Worm (Caenorhabditis elegans): Measurements from ENCODE around the gene acp-4.
A peak's percentile ranks its signal among the peaks of the same experiment; 100 is the strongest.

The acp-4 gene

DNA sequence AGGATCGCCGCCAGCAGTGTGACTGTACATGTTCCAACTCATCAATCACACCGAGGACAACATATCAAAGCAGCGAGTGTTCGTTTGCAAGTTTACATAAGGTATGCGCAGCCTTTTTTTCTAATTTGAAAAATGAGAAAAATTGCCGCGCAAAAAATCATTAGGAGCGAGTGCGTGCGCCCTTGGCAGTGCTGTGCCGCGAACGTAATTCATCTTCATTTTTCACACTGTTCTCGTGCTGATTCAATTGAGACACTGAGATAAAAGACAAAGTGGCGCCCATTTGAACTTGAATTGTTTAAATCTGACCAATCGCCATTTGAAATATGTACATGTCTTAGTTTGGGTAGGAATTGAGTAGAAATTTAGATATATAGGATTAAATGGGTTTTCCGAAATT is 25.4 kb downstream of the acp-4 start:
- TF ChIP-seq ham-2 (GFP tag; optimal IDR thresholded peaks at IDR 0.05), result no peak
- TF ChIP-seq mep-1 (tag; optimal IDR thresholded peaks at IDR 0.05), result no peak
- TF ChIP-seq nhr-28 (tag; optimal IDR thresholded peaks at IDR 0.05), result no peak
- TF ChIP-seq lin-13 (tag; optimal IDR thresholded peaks at IDR 0.05), result no peak
- no peak for TF ChIP-seq lin-32 (GFP tag; optimal IDR thresholded peaks at IDR 0.05)
- TF ChIP-seq elt-3 (tag; optimal IDR thresholded peaks at IDR 0.05), result no peak
- no peak for TF ChIP-seq elt-1 (tag; optimal IDR thresholded peaks at IDR 0.05; ENCODE audit: borderline replicate concordance, insufficient read depth)

DNA sequence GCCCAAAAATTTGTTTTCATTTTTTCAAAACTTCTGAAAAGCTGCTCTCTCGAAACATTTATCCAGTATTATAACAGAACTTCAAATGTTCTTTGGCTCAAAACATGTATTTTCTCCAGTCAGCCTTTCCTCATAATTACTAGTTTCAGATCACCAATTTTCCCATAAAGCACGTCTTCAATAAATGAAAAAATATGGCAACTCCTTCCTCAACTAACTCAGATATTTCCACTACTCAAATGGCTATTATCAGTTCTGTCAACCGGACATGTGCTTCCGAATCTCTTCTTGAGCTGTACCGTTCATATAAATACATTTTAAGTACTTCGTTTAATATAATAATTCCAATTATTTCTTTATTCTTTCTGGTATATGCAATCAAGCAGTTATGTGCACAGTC is 27.4 kb downstream of the acp-4 start, which contains the start of gene sra-13:
Gene sra-13 (plus strand): TSS at position 195 of the 400 bp plus-strand sequence.
- no peak for TF ChIP-seq ceh-39 (tag; optimal IDR thresholded peaks at IDR 0.05)
- TF ChIP-seq ces-1 (GFP tag; optimal IDR thresholded peaks at IDR 0.05), result no peak
- TF ChIP-seq ham-2 (GFP tag; optimal IDR thresholded peaks at IDR 0.05), result no peak
- TF ChIP-seq unc-120 (tag; optimal IDR thresholded peaks at IDR 0.05; ENCODE audit: poor library complexity, severe bottlenecking), result no peak
- no peak for TF ChIP-seq pha-4 (tag; optimal IDR thresholded peaks at IDR 0.05)
- TF ChIP-seq sem-2 (GFP tag; optimal IDR thresholded peaks at IDR 0.05), result no peak
- TF ChIP-seq hlh-1 (tag; optimal IDR thresholded peaks at IDR 0.05), result no peak
- no peak for TF ChIP-seq drap-1 (GFP tag; optimal IDR thresholded peaks at IDR 0.05)
- TF ChIP-seq ztf-11 (tag; optimal IDR thresholded peaks at IDR 0.05), result no peak
- no peak for TF ChIP-seq lin-13 (tag; optimal IDR thresholded peaks at IDR 0.05)
- no peak for TF ChIP-seq elt-1 (tag; optimal IDR thresholded peaks at IDR 0.05; ENCODE audit: borderline replicate concordance, insufficient read depth)
- no peak for TF ChIP-seq flh-1 (GFP tag; optimal IDR thresholded peaks at IDR 0.05)
- TF ChIP-seq unc-62 (GFP tag; optimal IDR thresholded peaks at IDR 0.05), result no peak

DNA sequence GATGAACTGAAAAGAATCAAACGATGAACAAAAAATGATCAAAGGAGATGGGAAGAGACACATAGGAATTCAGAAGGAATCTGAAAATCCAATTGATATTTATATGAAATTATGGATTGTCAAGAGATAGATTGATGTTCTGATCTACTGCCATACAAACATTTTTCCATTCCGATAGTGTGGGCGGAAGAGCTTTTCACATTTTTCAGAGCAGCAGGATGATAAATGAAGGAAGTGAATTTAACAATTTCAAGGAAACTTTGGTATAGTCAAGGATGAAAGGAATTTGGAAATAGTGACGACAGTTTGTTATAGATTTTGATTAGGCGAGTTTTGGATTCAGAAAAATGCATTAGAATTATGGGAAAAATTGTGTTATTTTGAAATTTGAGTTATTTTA is 29.6 kb downstream of the acp-4 start, which contains the start of gene ubc-24:
Gene ubc-24 (plus strand): TSS at position 301 of the 400 bp plus-strand sequence.
- TF ChIP-seq mls-2 (tag; optimal IDR thresholded peaks at IDR 0.05) (no peak), ceh-43 (GFP tag; optimal IDR thresholded peaks at IDR 0.05) (no peak), elt-3 (tag; optimal IDR thresholded peaks at IDR 0.05) (no peak), ham-2 (GFP tag; optimal IDR thresholded peaks at IDR 0.05) (no peak), ces-1 (GFP tag; optimal IDR thresholded peaks at IDR 0.05) (no peak), blmp-1 (tag; optimal IDR thresholded peaks at IDR 0.05) (no peak), M03D4.4 (tag; optimal IDR thresholded peaks at IDR 0.05) (no peak), ceh-83 (GFP tag; optimal IDR thresholded peaks at IDR 0.05) (no peak), sem-2 (GFP tag; optimal IDR thresholded peaks at IDR 0.05) (no peak), nhr-28 (tag; optimal IDR thresholded peaks at IDR 0.05) (no peak), lin-32 (GFP tag; optimal IDR thresholded peaks at IDR 0.05) (no peak), hlh-1 (tag; optimal IDR thresholded peaks at IDR 0.05) (no peak), elt-1 (tag; optimal IDR thresholded peaks at IDR 0.05; ENCODE audit: borderline replicate concordance, insufficient read depth) (no peak), nhr-12 (tag; optimal IDR thresholded peaks at IDR 0.05) (no peak), tbx-8 (GFP tag; optimal IDR thresholded peaks at IDR 0.05) (no peak), cnd-1 (tag; optimal IDR thresholded peaks at IDR 0.05) (no peak), pha-4 (tag; optimal IDR thresholded peaks at IDR 0.05) (no peak)

DNA sequence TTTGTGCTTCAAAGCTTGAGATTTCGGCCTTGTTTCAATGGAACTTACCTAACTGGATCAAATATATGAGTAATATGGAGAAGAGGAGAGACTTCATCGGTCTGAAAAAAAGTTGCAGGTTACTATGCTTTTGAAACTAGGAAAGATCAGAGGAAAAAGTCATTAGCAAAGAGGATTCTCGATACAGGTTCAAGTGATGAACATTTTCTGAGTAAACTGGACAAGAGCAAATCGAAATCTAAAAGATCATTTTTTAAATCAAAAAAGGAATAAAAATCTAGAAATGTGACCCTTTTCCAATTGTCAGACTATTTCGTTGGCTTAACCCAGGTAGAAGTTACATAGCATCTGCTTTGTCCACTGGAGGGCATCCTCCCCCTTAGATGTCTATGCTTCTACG is 30.2 kb downstream of the acp-4 start, which contains the start of gene skpo-1:
Gene skpo-1 (minus strand): TSS at position 101 of the 400 bp plus-strand sequence.
- TF ChIP-seq sem-2 (GFP tag; optimal IDR thresholded peaks at IDR 0.05), result no peak
- no peak for TF ChIP-seq nhr-237 (tag; optimal IDR thresholded peaks at IDR 0.05)

DNA sequence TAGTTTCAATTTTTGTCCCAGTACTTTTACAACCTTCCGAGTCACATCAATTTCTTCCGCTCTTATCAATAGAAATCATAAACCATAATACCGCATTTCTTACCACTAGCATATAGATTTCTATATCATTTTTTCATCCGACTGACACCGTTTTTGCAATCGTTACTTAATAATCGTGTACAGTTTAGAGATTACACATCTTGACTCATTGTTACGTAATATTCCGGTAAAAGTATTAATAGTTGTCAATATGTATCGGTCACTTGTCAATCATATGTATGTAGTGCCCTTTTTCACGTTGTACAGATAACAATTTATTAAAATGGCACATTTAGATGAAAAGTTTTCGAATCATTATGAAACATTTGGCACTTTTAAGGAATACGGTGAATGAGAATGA is 34.9 kb downstream of the acp-4 start:
- TF ChIP-seq unc-62 (GFP tag; optimal IDR thresholded peaks at IDR 0.05) (peak; percentile 40), zip-8 (tag; optimal IDR thresholded peaks at IDR 0.05) (peak; percentile 70), nhr-76 (tag; optimal IDR thresholded peaks at IDR 0.05) (no peak)

DNA sequence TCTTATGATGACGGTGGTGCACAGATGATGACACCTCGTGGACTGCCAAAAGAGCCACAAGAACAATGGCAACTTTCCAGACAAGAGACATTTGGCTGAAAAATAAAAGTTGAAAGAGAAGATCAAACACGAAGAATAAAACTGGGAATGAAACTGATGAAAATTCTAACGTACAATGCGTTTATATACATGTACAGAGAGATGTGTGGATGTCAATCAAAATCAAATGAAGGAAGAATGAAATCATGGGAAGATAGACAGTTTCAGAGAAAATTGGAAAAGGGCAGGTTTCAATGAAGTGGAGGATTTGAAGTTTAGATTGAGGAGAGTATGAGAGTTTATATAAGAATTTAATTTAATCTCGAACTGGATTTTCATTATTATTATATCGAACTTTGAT is 35.8 kb downstream of the acp-4 start, which contains the start of gene dod-23:
Gene dod-23 (minus strand): TSS at position 101 of the 400 bp plus-strand sequence.
- TF ChIP-seq zip-8 (tag; optimal IDR thresholded peaks at IDR 0.05) (no peak), blmp-1 (tag; optimal IDR thresholded peaks at IDR 0.05) (no peak), mab-5 (tag; optimal IDR thresholded peaks at IDR 0.05) (no peak), lin-13 (tag; optimal IDR thresholded peaks at IDR 0.05) (no peak), lsy-2 (tag; optimal IDR thresholded peaks at IDR 0.05) (no peak), unc-39 (tag; optimal IDR thresholded peaks at IDR 0.05) (no peak)

All from whole organism, mixed stage, embryonic.